Fruit fly (Drosophila melanogaster) whole organism, prepupa: ENCODE results near the gene atl.

Experiments
- Blimp-1 ChIP-seq: fragments of 200-800 bp; sonication (Bioruptor generic); optimal IDR thresholded peaks from 3 replicates; lab custom pipeline; 2017; ENCODE audit warnings: missing biosample characterization, missing genetic modification characterization, mild to moderate bottlenecking, moderate library complexity, missing genetic modification reagents
- CG15336 ChIP-seq: fragments of 200-800 bp; sonication (Bioruptor generic); IDR thresholded peaks from 2 replicates; pipeline ENCODE4 v1.3.6; 2022; ENCODE audit warnings: missing biosample characterization, missing genetic modification characterization
- CG6854 ChIP-seq: fragments of 200-800 bp; sonication (Bioruptor generic); optimal IDR thresholded peaks from 2 replicates; lab custom pipeline; 2017; ENCODE audit warnings: missing biosample characterization, mild to moderate bottlenecking, missing genetic modification characterization
- CG8632 ChIP-seq: fragments of 200-800 bp; sonication (Bioruptor generic); optimal IDR thresholded peaks from 3 replicates; lab custom pipeline; 2016; ENCODE audit warnings: missing biosample characterization, missing genetic modification characterization
- Hr38 ChIP-seq: sonication (Bioruptor generic); optimal IDR thresholded peaks from 2 replicates; lab custom pipeline; 2016; ENCODE audit warnings: missing biosample characterization, missing genetic modification characterization
- Sox15 ChIP-seq: fragments of 200-800 bp; sonication (Bioruptor generic); optimal IDR thresholded peaks from 3 replicates; lab custom pipeline; 2016; ENCODE audit warnings: missing biosample characterization, missing genetic modification characterization
- eg ChIP-seq: fragments of 200-800 bp; sonication (Bioruptor generic); IDR thresholded peaks from 3 replicates; pipeline ENCODE4 v1.3.6; 2022; ENCODE audit warnings: missing biosample characterization, missing genetic modification characterization
- fkh ChIP-seq: fragments of 200-800 bp; sonication (Bioruptor generic); optimal IDR thresholded peaks from 3 replicates; lab custom pipeline; 2017; ENCODE audit warnings: missing biosample characterization, mild to moderate bottlenecking, missing genetic modification characterization, moderate library complexity
- lz ChIP-seq: fragments of 200-800 bp; sonication (Bioruptor generic); optimal IDR thresholded peaks from 3 replicates; lab custom pipeline; 2016; ENCODE audit warnings: missing biosample characterization, missing genetic modification characterization
- net ChIP-seq: fragments of 200-800 bp; sonication (Bioruptor generic); optimal IDR thresholded peaks from 3 replicates; lab custom pipeline; 2016; ENCODE audit warnings: missing biosample characterization, missing genetic modification characterization
- ss ChIP-seq, 2 experiments: fragments of 200-800 bp; sonication (Bioruptor generic); optimal IDR thresholded peaks; 2 replicates in 1 of 2; 3 replicates in 1 of 2; lab custom pipeline; 2017 to 2018; ENCODE audit warnings: mild to moderate bottlenecking in 2 of 2, missing biosample characterization in 2 of 2, missing genetic modification characterization in 2 of 2, moderate library complexity in 1 of 2
- svp ChIP-seq: fragments of 200-800 bp; sonication (Bioruptor generic); peaks from one replicate; lab custom pipeline; 2016; ENCODE audit warnings: missing biosample characterization, missing genetic modification characterization

DNA sequence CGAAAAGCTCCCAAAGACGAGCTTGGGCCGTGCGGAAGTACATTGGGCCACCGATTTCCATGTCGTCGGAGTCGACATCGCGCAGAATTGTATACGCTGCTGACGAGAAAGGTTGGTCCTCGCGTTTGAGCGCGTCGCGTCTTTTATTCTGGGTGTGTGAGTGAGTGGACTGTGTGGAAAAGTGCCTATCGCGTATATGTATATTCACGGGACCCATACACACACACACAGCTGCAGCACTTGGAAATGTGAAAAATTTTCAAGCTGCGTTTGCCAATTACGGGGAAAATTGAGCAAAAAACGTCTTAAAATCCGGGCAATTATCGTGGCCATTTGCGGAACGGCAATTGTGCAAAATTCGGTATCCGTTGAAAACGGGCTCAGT is 36.9 kb downstream of the atl start, which contains the start of gene slo:
- TF ChIP-seq net (no peak), lz (no peak), eg (GFP tag; lab: Robert Waterston, UW) (no peak), ss (GFP tag; optimal IDR thresholded peaks at IDR 0.05; lab: Kevin White, UChicago) (no peak), CG6854 (no peak), CG8632 (GFP tag; lab: Kevin White, UChicago) (no peak), CG15336 (GFP tag; lab: Robert Waterston, UW) (no peak), svp (no peak), Hr38 (GFP tag; lab: Kevin White, UChicago) (no peak), Sox15 (GFP tag; lab: Kevin White, UChicago) (no peak), fkh (GFP tag; lab: Kevin White, UChicago) (no peak), Blimp-1 (GFP tag; lab: Kevin White, UChicago) (no peak)
